Worm (Caenorhabditis elegans) whole organism, early embryonic: ENCODE measurements around the gene dhhc-5.

Experiments used
- B0310.2 ChIP-seq: sonication (generic microtip); optimal IDR thresholded peaks from 2 replicates; lab custom pipeline; 2016; ENCODE audit warnings: mild to moderate bottlenecking, missing genetic modification characterization, missing compliant biosample characterization
- F13C5.2 ChIP-seq: sonication (generic microtip); optimal IDR thresholded peaks from 2 replicates; lab custom pipeline; 2017; ENCODE audit warnings: mild to moderate bottlenecking, missing genetic modification characterization, inconsistent platforms, missing compliant biosample characterization
- aly-1 ChIP-seq: sonication (generic microtip); optimal IDR thresholded peaks from 2 replicates; lab custom pipeline; 2016; ENCODE audit warnings: missing genetic modification characterization, missing compliant biosample characterization
- ama-1 ChIP-seq: fragments of 150-350 bp; optimal IDR thresholded peaks from 2 replicates; lab custom pipeline; 2014
- ceh-13 ChIP-seq: fragments of 200-800 bp; sonication (Bioruptor generic); optimal IDR thresholded peaks from 2 replicates; lab custom pipeline; 2018; ENCODE audit warnings: mild to moderate bottlenecking, missing genetic modification characterization, missing compliant biosample characterization
- flt-1 ChIP-seq: fragments of 200-800 bp; sonication (Bioruptor generic); IDR thresholded peaks from 2 replicates; pipeline ENCODE4 v1.3.6; 2022; ENCODE audit warnings: missing genetic modification characterization, missing compliant biosample characterization
- hmbx-1 ChIP-seq: sonication (generic microtip); optimal IDR thresholded peaks from 2 replicates; lab custom pipeline; 2016; ENCODE audit warnings: mild to moderate bottlenecking, missing genetic modification characterization, missing compliant biosample characterization
- hmg-4 ChIP-seq: fragments of 200-800 bp; sonication (Bioruptor generic); optimal IDR thresholded peaks from 2 replicates; lab custom pipeline; 2018; ENCODE audit warnings: mild to moderate bottlenecking, missing genetic modification characterization, missing compliant biosample characterization
- pes-1 ChIP-seq: fragments of 200-800 bp; sonication (Bioruptor generic); IDR thresholded peaks from 2 replicates; pipeline ENCODE4 v1.3.6; 2022; ENCODE audit warnings: missing genetic modification reagents, missing genetic modification characterization, missing compliant biosample characterization
- scrt-1 ChIP-seq: fragments of 200-800 bp; sonication (Bioruptor generic); IDR thresholded peaks from 2 replicates; pipeline ENCODE4 v1.3.6; 2022; ENCODE audit warnings: missing genetic modification characterization, missing compliant biosample characterization
- tbx-37 ChIP-seq: fragments of 200-800 bp; sonication (Bioruptor generic); conservative IDR thresholded peaks from 2 replicates; pipeline ENCODE4 v1.3.6; 2022; ENCODE audit warnings: missing genetic modification reagents, missing genetic modification characterization, missing compliant biosample characterization

- no peak for TF ChIP-seq tbx-37
- no peak for TF ChIP-seq ama-1
- TF ChIP-seq F13C5.2 = no peak
- no peak for TF ChIP-seq pes-1 (GFP tag; lab: Robert Waterston, UW)
- TF ChIP-seq hmbx-1 (tag; lab: Kevin White, UChicago) = no peak
- TF ChIP-seq B0310.2 (tag; lab: Kevin White, UChicago) = no peak
- TF ChIP-seq scrt-1 (GFP tag; lab: Robert Waterston, UW) = no peak
- TF ChIP-seq aly-1 (tag; lab: Kevin White, UChicago) = no peak
- TF ChIP-seq ceh-13 = no peak
- no peak for TF ChIP-seq flt-1
- no peak for TF ChIP-seq hmg-4 (GFP tag; lab: Kevin White, UChicago)
Measured at ce11 chrIII:6859482-6859881, 10.6 kb upstream of the dhhc-5 start, which contains the start of gene clec-158.
